Worm (Caenorhabditis elegans) whole organism, L4 larva: ENCODE results near the gene cyn-8.
A peak's percentile ranks its signal among the peaks of the same experiment; 100 is the strongest.

ENCODE experiments used
- Y105C5A.15 ChIP-seq: fragments of 200-800 bp; sonication (Bioruptor generic); IDR thresholded peaks from 2 replicates; pipeline ENCODE4 v1.3.6; 2022; ENCODE audit warnings: missing genetic modification characterization, missing compliant biosample characterization
- ZK337.2 ChIP-seq: fragments of 200-800 bp; sonication (Bioruptor generic); IDR thresholded peaks from 2 replicates; pipeline ENCODE4 v1.3.6; 2022; ENCODE audit warnings: missing genetic modification reagents, missing genetic modification characterization, missing compliant biosample characterization
- aha-1 ChIP-seq: fragments of 150-350 bp; peaks from one replicate; lab custom pipeline; 2014; ENCODE audit warnings: missing biosample characterization, missing genetic modification characterization
- daf-19 ChIP-seq: fragments of 200-800 bp; sonication (Bioruptor generic); conservative IDR thresholded peaks from 2 replicates; pipeline ENCODE4 v1.3.6; 2022; ENCODE audit warnings: missing genetic modification characterization, missing compliant biosample characterization
- jun-1 ChIP-seq: fragments of 150-350 bp; optimal IDR thresholded peaks from 2 replicates; lab custom pipeline; 2014; ENCODE audit warnings: missing biosample characterization, missing genetic modification reagents, missing genetic modification characterization
- nhr-11 ChIP-seq: fragments of 150-350 bp; optimal IDR thresholded peaks from 2 replicates; lab custom pipeline; 2014; ENCODE audit warnings: missing biosample characterization, missing genetic modification characterization
- nhr-28 ChIP-seq: fragments of 150-350 bp; optimal IDR thresholded peaks from 2 replicates; lab custom pipeline; 2014; ENCODE audit warnings: missing biosample characterization, missing genetic modification characterization
- unc-62 ChIP-seq, 3 experiments: fragments of 150-350 bp in 1 of 3; sonication (generic microtip); optimal IDR thresholded peaks in 2 of 3; peaks in 1 of 3; 1 replicate in 1 of 3; 2 replicates in 2 of 3; lab custom pipeline; 2014 to 2017; ENCODE audit warnings: missing biosample characterization in 3 of 3, missing genetic modification characterization in 3 of 3, missing genetic modification reagents in 3 of 3, missing genotype in 1 of 3
- ztf-11 ChIP-seq: fragments of 150-350 bp; optimal IDR thresholded peaks from 2 replicates; lab custom pipeline; 2014; ENCODE audit warnings: missing biosample characterization, missing genetic modification characterization

Gene cyn-8

ce11 chrX:8961120-8961834 lies 50.2 kb downstream of the cyn-8 start, which contains the start of gene aexr-3:
aexr-3 (minus strand) TSS chrX:8961170.
- TF ChIP-seq aha-1 (tag; lab: Kevin White, UChicago) (peak; percentile 11), nhr-11 (tag; lab: Kevin White, UChicago) (peak; percentile 17), jun-1 (tag; lab: Kevin White, UChicago) (no peak), unc-62 (GFP tag; optimal IDR thresholded peaks at IDR 0.05 in 1 of 2; lab: Kevin White, UChicago) (peak in 1 of 2 experiments; percentile 47), unc-62 (tag; optimal IDR thresholded peaks at IDR 0.05; lab: Kevin White, UChicago) (no peak)

DNA sequence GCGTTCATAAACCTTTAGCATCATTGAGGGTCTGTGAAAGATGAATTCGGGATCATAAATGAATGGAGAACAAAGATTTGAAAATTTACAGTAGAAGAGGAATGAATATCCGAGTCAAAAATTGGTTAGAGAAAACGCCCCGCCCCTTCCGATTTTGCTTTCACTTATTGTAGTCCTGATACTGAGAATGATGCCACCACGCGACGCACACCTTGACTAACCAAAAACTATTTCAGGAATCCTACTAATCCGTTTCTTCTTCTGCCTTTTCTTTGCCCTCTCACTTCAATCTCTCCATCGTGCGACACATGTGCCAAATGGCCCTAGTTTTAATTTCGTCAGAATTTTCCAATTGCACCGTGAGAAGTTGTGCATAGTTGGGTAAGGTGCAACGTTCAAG lies 52.4 kb downstream of the cyn-8 start:
- TF ChIP-seq aha-1 (tag; lab: Kevin White, UChicago): peak; percentile 36
- TF ChIP-seq daf-19 (GFP tag; lab: Robert Waterston, UW): no peak
- no peak for TF ChIP-seq ztf-11 (tag; lab: Kevin White, UChicago)
- no peak for TF ChIP-seq nhr-28 (tag; lab: Kevin White, UChicago)
- TF ChIP-seq unc-62 (GFP tag; optimal IDR thresholded peaks at IDR 0.05 in 1 of 2; lab: Kevin White, UChicago): peak in 1 of 2 experiments; percentile 79
- no peak for TF ChIP-seq unc-62 (tag; optimal IDR thresholded peaks at IDR 0.05; lab: Kevin White, UChicago)
- no peak for TF ChIP-seq nhr-11 (tag; lab: Kevin White, UChicago)
- no peak for TF ChIP-seq ZK337.2
- TF ChIP-seq Y105C5A.15 (GFP tag; lab: Robert Waterston, UW): no peak
